Fruit fly (Drosophila melanogaster) S2 (cell line): ENCODE data around the gene CG4080.

Experiments
- CG8478 ChIP-seq: fragments of >200 bp; optimal IDR thresholded peaks from 2 replicates; lab custom pipeline; 2018
- CTCF ChIP-seq, 2 experiments: fragments of >200 bp; optimal IDR thresholded peaks; 2 replicates each; lab custom pipeline; 2018

Gene CG4080

DNA sequence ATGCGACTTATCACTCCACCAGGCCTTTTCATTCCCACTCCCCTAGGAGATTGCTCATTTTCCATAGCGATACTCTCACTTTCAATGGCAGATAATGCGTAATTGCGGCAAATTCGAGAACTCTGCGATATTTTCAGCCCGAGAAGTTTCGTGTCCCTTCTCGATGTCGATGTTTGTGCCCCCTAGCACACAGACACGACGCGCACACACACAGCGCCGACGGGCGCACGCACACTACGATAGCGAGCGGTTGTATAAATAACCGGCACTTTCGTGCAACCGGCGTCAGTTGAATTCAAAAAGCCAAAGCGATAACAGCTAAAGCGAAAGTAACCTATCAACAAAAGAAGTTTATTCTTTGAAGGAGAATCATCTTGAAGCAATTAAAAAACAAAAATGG, 17.4 kb downstream of the CG4080 start, which contains the start of gene Hsp23:
Gene Hsp23 (plus strand): TSS at position 281 of the 400 bp plus-strand sequence.
- TF ChIP-seq CG8478 (lab: Kevin White, UChicago) (no peak), CTCF (optimal IDR thresholded peaks at IDR 0.05; lab: Kevin White, UChicago) (no peak)

DNA sequence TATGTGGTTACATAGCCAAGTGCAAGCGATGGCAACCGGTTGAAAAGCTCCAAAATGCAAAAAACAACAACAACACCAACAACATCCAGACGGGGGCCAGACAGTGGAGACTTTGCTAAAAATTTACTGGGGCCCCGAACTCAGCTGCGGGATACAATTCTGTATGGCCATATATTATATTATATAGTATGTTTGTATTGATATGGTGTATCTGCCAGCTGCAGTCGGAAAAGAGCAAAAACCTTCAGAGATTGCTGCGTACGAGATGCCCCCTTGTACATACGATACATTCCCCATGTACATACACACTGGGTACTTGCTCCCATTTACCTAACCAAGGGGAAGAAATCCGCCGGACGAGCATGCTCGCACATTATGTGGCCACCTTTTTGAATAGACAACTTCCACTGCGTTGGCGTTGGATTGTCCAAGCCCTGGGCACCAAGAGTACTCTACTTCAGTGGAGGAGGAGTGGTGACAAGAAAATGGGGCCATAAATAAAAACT, 18.6 kb downstream of the CG4080 start:
- no peak for TF ChIP-seq CG8478 (lab: Kevin White, UChicago)
- TF ChIP-seq CTCF (optimal IDR thresholded peaks at IDR 0.05; lab: Kevin White, UChicago) = no peak

DNA sequence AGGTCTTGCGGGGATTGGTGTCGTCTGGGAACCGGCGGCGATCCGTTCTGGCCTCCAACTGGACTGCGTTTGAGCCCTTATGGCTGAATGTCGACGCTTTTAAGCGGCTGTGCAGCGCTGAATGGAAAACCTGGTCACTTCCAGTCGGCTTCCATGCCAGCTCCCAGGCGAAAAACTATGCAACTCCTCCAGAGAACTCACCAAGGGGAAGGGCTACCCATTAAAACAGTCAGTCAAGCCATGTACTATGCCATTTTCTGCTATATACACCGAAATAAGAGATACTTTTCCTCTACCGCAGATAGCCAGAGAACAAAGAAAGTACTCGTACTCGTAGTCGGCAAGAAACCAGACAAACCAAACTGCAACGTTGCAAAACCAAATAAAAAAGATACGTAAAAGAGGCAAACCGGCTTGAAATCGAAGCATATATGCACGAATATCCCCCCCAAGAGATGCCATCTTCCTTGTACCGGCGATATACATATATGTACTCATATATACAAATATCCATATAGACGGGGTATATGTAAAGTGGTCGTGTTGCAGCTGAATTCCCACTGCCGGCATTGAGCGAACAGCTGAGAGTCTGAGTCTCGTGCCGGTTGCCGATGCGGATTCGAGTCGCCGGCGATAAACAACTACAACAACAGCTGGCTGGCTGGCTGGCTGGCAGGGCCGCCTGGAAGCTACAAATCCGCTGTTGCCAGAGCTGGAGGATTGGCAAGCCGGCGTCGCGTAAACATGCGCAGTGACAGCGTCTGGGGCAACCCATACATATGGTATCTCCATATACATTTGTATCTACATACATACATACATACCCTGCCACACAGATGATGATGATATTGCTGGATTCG, 19.3 kb downstream of the CG4080 start, which contains the start of gene Hsp67Ba:
Gene Hsp67Ba (minus strand): TSS at position 51 of the 860 bp plus-strand sequence.
- TF ChIP-seq CG8478 (lab: Kevin White, UChicago) = no peak
- TF ChIP-seq CTCF (optimal IDR thresholded peaks at IDR 0.05; lab: Kevin White, UChicago) = no peak

DNA sequence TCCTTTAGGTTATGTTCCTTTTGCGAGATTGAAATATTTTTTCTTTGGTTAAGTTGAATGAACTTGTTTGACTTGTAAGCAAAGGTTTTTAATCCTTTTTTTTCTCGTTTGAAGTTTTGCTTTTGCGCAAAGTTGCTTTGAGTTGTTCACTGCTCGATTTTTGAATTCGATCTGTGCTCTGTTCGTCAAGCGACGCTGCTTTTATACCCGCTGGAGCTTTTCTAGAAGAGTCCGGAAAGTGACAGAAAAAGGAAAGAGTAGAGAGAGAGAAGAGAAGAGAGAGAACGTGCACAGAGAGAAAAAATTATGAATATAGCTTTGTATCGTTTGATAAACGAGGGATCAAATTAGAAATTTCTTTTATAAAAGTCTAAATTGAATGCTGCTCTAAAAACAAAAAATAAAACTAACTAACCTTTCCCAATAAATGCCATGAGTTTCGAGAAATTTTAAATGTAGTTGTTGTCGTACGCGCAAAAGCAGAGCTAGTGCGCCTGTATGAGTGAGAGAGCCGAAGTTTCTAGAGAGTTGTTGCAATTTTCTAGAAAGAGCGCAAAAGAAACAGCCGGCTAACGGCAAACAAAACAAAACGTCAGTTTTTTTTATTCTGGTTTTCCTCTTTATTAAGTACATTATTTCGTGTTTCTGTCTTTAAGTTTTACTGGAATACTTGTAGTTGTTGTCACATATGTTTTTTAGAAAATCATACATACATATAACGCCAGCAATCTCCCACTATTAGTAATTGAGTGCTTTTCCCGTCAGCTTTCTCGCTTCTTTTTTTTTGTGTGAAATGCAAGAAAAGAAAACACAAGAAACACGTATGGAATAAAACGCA, 21.6 kb downstream of the CG4080 start, which contains the start of gene Hsp26:
Gene Hsp26 (minus strand): TSS at position 230 of the 838 bp plus-strand sequence.
- no peak for TF ChIP-seq CG8478 (lab: Kevin White, UChicago)
- TF ChIP-seq CTCF (optimal IDR thresholded peaks at IDR 0.05; lab: Kevin White, UChicago) = no peak

DNA sequence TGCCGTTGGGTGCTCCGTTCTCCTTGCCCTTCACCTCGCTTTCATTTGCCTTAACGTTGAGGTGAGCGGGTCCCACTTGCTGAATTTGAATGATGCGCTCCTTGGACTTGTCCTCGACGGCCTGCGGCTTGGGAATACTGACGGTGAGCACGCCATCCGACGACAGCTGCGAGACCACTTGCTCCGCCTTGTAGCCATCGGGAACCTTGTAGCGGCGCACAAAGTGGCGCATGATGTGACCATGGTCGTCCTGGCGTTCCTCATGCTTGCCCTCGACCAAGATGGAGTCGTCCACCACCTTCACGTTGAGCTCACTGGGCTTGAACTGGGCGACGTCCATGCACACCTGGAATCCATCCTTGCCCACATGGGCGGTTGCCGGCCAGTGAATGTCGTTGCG, 22.5 kb downstream of the CG4080 start:
- no peak for TF ChIP-seq CTCF (optimal IDR thresholded peaks at IDR 0.05; lab: Kevin White, UChicago)
- TF ChIP-seq CG8478 (lab: Kevin White, UChicago) = no peak

DNA sequence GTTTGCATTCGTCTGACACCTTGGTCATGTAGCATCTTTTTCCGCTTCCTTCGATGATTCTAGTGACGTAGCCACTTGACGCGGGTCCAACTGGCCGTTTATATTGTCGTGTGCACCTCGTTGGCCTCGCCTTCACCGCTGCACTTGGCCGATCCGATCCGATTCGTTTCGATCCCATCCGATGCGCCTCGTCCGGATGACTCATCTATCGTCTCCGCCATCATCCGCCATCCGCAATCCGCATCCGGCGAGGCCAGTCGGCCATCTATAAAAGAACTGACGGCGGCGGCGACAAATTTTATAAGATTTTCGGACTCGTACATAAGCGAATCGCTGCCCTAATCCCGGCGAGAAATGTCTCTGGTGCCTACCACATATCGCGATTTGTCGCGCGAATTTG, 23.9 kb downstream of the CG4080 start, which contains the start of gene CG4461:
Gene CG4461 (plus strand): TSS at position 301 of the 400 bp plus-strand sequence.
- TF ChIP-seq CTCF (optimal IDR thresholded peaks at IDR 0.05; lab: Kevin White, UChicago) (no peak), CG8478 (lab: Kevin White, UChicago) (no peak)

DNA sequence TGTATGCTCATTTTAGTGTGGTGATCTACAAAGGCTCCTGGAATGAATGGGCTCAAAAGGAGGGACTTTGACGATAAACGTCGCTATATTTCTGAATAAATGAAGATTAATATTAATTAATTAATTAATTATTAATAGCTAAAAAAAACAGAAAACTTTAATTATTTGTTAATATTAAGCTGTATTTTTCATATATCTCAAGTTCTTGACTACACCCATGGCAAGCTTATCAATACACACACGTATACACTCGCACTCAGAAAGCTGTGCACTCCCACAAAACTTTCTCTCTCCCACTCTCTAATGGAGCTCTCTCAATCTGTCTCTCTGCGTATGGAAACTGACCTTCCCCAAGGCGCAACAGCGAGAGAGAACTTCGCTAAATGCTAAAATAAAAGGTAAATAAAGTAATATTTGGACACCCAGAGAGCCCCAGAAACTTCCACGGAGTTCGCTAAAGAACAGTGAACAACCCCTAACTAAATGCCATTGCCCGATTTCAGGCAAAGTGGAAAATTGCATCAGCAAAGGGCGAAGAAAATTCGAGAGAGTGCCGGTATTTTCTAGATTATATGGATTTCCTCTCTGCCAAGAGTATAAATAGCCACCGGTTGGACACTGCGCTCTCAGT, 25.5 kb downstream of the CG4080 start:
- TF ChIP-seq CTCF (optimal IDR thresholded peaks at IDR 0.05; lab: Kevin White, UChicago) (no peak), CG8478 (lab: Kevin White, UChicago) (no peak)

DNA sequence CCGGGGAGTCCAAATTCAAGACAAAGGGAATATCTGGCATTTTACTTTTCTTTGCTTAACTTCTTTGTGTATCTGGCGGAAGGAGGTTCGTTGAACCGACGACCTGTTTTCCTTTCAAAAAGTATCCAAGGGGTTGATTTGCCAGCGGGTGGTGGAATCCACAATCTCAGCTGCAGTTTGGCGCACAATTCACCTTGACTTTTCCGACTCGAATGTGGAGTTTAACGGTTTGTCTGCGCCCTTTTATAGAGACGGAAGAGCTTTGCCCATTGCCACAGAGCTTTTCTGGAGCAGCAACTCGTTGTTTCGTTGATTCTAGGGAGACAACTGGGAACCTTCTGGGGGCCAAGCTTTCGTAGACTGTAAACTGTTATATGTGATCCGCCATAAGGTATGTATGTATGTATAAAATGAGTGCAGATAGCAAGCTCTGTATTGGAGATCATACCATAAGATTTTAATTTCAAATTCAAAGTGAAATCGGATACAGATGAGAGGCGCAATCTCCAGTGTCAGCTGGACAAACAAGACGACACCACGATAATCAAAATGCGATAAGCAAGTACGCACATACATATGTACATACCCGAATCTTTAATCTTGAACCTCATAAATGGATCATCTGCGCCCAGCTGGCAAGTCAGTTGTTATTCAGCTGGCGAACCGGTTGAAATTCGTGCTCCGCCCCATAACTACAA, 26.6 kb downstream of the CG4080 start, which contains the start of the genes Hsp67Bc, CG4456 and Hsp22:
Gene Hsp67Bc (minus strand): TSS at position 220 of the 698 bp plus-strand sequence.
Gene CG4456 (plus strand): TSS at position 445 of the 698 bp plus-strand sequence.
Gene Hsp22 (plus strand): TSS at position 654 of the 698 bp plus-strand sequence.
- TF ChIP-seq CG8478 (lab: Kevin White, UChicago) (no peak), CTCF (optimal IDR thresholded peaks at IDR 0.05; lab: Kevin White, UChicago) (no peak)

DNA sequence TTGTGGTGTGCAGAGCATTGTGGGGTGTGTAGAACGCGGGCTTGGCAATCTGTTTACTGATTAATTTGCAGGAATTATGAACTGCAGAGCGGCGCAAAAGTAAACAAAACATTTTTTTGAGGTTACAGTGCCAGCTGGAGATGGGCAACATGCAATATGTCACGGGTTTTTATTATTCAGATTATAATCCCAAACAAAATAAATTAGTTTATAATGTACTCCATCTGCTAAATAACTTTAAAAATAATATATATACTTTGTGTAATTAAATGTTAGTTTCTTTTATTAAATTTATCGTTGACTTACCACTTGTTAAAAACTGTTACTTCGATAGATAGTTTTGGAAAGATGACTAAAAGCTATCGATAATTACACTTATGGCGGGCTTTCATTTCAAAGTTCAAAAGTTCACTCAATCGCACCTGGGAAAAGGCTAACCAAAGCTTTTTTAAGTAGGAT, 28.1 kb downstream of the CG4080 start, which contains the start of gene Fdx1:
Gene Fdx1 (minus strand): TSS at position 332 of the 459 bp plus-strand sequence.
- no peak for TF ChIP-seq CG8478 (lab: Kevin White, UChicago)
- TF ChIP-seq CTCF (optimal IDR thresholded peaks at IDR 0.05; lab: Kevin White, UChicago) = no peak

DNA sequence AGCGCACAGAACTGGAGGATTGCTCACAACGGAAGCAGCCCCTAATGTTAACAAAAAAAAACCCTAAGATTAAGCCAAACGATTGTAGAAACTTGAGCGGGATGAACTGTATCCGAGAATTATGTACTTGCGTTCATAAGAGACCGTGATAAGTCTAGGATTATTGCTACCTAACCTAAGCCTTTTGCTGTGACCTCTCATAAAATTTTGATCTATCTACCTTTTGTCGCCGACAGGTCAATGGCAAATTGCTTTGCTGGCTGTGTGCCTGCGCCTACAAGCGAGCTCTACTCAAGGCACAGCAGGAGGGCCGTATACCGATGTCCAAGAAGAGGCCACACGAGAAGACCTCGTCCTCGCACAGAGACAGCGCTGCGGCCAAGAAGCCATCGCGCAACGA, 30.4 kb downstream of the CG4080 start:
- TF ChIP-seq CTCF (optimal IDR thresholded peaks at IDR 0.05; lab: Kevin White, UChicago) = no peak
- TF ChIP-seq CG8478 (lab: Kevin White, UChicago) = no peak

DNA sequence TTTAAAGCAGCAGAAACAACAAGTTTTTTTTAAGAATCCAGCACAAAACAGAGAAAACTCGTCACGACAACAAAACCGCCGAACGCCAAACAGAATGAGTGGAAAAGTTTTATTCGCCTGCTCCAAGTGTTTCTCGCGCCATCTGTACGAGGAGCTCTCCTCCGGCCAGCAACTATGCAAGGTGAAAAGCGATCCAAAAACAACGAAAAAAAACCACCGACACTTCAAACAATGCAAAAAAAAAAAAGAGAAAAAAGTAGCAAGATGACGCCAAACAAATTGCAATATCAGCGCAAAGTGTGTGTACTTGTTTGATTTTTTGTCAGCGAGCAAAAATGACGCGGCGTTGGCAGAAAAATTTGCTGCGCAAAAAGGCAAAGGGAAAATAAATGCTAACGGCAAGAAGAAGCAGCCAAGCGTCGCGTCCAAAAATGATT, 31.6 kb downstream of the CG4080 start:
- TF ChIP-seq CTCF (optimal IDR thresholded peaks at IDR 0.05; lab: Kevin White, UChicago) = no peak

DNA sequence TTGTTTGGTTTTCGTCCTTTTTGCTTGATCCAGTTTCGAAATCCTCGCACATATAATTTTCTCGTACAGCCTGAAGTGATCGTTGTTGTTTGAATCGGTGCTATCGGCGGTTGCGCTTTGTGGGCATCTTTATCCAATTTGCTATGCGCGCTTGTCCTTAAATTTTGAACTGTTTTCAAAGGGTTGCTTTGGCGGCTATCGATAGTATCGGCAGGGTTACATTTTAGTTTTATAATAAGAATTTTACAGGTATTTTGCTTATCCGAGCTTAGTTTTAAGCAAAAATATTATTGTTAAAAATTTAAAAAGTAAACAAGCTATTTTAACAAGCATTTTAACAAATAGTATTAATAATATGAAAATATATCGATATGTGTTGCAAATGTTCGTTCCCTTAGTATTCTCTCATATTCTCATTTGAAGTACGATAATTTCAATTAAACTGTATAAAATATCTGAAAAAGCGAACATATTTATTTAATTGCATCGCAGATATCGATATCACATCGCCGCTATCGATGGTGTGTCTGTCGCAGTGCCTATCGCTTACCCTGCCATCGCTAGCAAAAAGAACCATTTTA, 32.1 kb downstream of the CG4080 start, which contains the start of the genes Klp67A and CG4452:
Gene Klp67A (minus strand): TSS at position 197 of the 581 bp plus-strand sequence.
Gene CG4452 (plus strand): TSS at position 528 of the 581 bp plus-strand sequence.
- TF ChIP-seq CTCF (optimal IDR thresholded peaks at IDR 0.05; lab: Kevin White, UChicago) (no peak), CG8478 (lab: Kevin White, UChicago) (no peak)
